Fruit fly (Drosophila melanogaster): ENCODE measurements around the gene CG45073.

CG45073 gene

DNA sequence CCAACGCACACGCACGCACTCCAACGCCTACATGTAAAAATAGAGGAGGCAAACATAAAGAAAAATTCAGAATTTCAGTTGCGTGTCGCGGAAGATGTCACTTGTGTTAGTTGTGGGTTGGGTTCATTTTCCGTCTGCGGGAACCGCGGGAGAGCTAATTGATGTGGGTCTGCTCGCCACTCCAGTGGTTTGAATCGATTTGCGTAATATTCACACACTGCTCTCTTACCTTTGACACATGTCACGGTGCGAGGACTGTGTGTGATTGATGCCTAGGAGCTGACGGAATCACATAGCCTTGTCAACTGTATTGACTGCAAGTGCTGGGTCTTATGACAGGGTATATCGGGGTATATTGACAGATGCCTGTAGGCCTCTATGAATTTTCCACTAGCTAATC is 13.6 kb downstream of the CG45073 start:
- TF ChIP-seq dmrt93B (GFP tag; optimal IDR thresholded peaks at IDR 0.05) (no peak), sv (GFP tag; optimal IDR thresholded peaks at IDR 0.05) (no peak), Jra (GFP tag; optimal IDR thresholded peaks at IDR 0.05) (no peak)

DNA sequence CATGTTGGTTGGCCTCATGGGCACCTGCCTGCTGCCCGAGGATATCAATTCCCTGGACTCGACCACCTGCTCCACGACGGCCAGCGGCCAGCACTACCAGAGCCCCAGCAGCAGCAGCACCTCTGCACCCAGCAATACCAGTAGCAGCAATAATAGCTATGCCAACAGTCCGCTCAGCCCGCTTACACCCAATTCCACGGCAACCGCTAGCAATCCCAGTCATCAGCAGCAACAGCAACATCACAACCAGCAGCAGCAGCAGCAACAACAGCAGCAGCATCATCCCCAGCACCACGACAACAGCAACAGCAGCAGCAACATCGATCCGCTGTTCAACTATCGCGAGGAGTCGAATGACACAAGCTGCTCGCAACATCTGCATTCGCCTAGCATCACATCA is 15.2 kb downstream of the CG45073 start:
- TF ChIP-seq Dfd (GFP tag; optimal IDR thresholded peaks at IDR 0.05) (peak; percentile 88), ey (GFP tag; optimal IDR thresholded peaks at IDR 0.05) (no peak)

DNA sequence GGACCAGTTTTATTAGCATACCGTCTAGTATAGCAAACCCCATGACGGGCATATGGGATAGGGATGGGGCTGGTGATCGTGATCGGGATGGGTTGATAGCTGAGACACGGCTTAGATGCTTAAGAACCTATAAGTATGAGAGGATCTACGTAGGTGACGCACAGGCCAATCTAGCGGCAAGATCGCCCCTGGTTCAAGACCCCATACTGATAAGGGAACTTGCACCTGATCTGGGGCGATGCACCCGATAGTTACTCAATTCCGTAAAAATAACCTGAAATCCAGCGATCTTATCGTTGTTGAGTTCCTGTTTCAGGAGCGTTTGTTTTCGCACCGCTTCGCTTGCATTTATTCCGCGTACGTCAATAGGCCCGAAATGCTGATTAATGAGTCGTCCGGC is 15.9 kb downstream of the CG45073 start:
- TF ChIP-seq pan (optimal IDR thresholded peaks at IDR 0.05) (no peak), psq (GFP tag; optimal IDR thresholded peaks at IDR 0.05) (no peak), tai (GFP tag; optimal IDR thresholded peaks at IDR 0.05) (no peak), HLH106 (tag; optimal IDR thresholded peaks at IDR 0.05) (no peak), OdsH (GFP tag; optimal IDR thresholded peaks at IDR 0.05) (no peak), sv (GFP tag; optimal IDR thresholded peaks at IDR 0.05) (no peak), br (GFP tag; optimal IDR thresholded peaks at IDR 0.05) (no peak), brk (GFP tag; optimal IDR thresholded peaks at IDR 0.05) (no peak), Sp1 (GFP tag; optimal IDR thresholded peaks at IDR 0.05) (no peak), Dfd (GFP tag; optimal IDR thresholded peaks at IDR 0.05) (no peak)

DNA sequence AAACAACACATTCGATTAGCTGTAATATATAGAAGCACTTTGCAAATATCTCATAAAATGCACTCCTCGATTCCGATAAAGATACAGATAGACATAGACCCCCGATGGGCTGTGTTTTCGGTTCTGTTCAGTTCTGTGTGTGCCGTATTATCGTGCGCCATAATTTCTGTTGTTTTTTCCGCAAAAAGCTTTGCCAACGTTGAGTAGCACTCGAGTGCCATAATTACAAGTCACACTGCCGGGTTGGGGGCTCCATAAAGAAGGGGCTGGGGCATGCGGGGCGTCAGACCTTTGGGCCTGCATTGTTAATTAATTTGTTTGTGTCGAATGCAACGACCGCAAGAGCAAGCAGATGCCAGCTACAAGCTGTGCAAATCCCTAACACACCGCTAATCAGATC is 16.8 kb downstream of the CG45073 start:
- no peak for TF ChIP-seq Myc (optimal IDR thresholded peaks at IDR 0.05)
- TF ChIP-seq woc (GFP tag; optimal IDR thresholded peaks at IDR 0.05): no peak
- TF ChIP-seq pan (optimal IDR thresholded peaks at IDR 0.05): no peak
- TF ChIP-seq Rel (GFP tag; optimal IDR thresholded peaks at IDR 0.05): no peak
- no peak for TF ChIP-seq Rel (tag; optimal IDR thresholded peaks at IDR 0.05)
- no peak for TF ChIP-seq sage (GFP tag; optimal IDR thresholded peaks at IDR 0.05)
- TF ChIP-seq sv (GFP tag; optimal IDR thresholded peaks at IDR 0.05): no peak
- TF ChIP-seq lola (GFP tag; optimal IDR thresholded peaks at IDR 0.05): no peak
- no peak for TF ChIP-seq tai (GFP tag; optimal IDR thresholded peaks at IDR 0.05)
- no peak for TF ChIP-seq GATAd (GFP tag; optimal IDR thresholded peaks at IDR 0.05)
- no peak for TF ChIP-seq fru (GFP tag; optimal IDR thresholded peaks at IDR 0.05)
- TF ChIP-seq HLH106 (tag; optimal IDR thresholded peaks at IDR 0.05): no peak
- no peak for TF ChIP-seq Dfd (GFP tag; optimal IDR thresholded peaks at IDR 0.05)
- no peak for TF ChIP-seq Abd-B (GFP tag; optimal IDR thresholded peaks at IDR 0.05)
- TF ChIP-seq rgr (GFP tag; optimal IDR thresholded peaks at IDR 0.05): no peak
- TF ChIP-seq OdsH (GFP tag; optimal IDR thresholded peaks at IDR 0.05): no peak
- no peak for TF ChIP-seq psq (GFP tag; optimal IDR thresholded peaks at IDR 0.05)
- TF ChIP-seq Hr83 (GFP tag; optimal IDR thresholded peaks at IDR 0.05; ENCODE audit: poor library complexity, severe bottlenecking): no peak
- TF ChIP-seq CG9705 (GFP tag; optimal IDR thresholded peaks at IDR 0.05): no peak
- no peak for TF ChIP-seq Hnf4 (GFP tag; optimal IDR thresholded peaks at IDR 0.05)

DNA sequence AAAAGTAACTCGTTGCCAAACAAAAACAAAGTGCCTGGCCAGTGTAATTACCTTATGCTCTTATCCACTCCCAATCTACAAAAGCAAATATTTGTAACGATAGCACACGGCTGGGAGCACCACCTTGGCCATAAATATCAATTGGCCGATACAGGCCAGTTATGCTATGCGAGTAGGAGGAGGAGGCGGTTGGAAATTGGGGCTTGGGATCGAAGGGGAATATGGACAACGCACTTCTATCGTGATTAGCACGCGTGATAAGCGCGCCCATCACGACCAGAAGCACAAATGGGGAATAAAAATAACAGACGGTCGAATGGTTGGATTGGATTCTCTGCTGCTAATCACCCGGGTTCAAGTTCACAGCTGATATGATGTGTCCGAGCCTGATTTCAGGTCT is 18.0 kb downstream of the CG45073 start:
- TF ChIP-seq fru (GFP tag; optimal IDR thresholded peaks at IDR 0.05): no peak
- no peak for TF ChIP-seq Hr83 (GFP tag; optimal IDR thresholded peaks at IDR 0.05; ENCODE audit: poor library complexity, severe bottlenecking)
- no peak for TF ChIP-seq Vsx2 (GFP tag; optimal IDR thresholded peaks at IDR 0.05; ENCODE audit: partially characterized antibody)
- TF ChIP-seq Mio (GFP tag; optimal IDR thresholded peaks at IDR 0.05): no peak
- no peak for TF ChIP-seq Sp1 (GFP tag; optimal IDR thresholded peaks at IDR 0.05)
- no peak for TF ChIP-seq Hr78 (GFP tag; optimal IDR thresholded peaks at IDR 0.05)

DNA sequence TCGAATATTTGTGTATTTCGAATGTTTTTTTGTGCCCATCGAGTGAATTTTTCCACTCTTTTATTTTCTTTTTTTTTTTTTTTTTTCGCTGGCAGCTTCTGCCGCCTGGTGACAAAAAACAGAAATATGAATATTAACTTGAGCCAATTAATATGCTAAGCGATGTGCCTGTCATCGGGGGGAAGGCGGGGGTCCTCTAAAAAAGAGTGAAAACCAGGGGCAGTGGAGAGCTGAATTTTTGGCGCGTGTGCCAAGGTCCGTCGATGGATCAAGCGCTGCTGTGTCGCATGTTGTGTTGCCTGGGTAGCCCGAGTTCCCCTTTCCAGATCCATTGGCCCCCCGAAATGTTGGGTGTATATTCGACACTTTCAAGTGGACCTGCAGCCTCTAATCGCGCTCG is 18.7 kb downstream of the CG45073 start:
- no peak for TF ChIP-seq Jra (GFP tag; optimal IDR thresholded peaks at IDR 0.05)
- TF ChIP-seq Hnf4 (GFP tag; optimal IDR thresholded peaks at IDR 0.05): no peak
- TF ChIP-seq jim (GFP tag; optimal IDR thresholded peaks at IDR 0.05): no peak
- no peak for TF ChIP-seq N (GFP tag; optimal IDR thresholded peaks at IDR 0.05)
- no peak for TF ChIP-seq CrebA (GFP tag; optimal IDR thresholded peaks at IDR 0.05; ENCODE audit: borderline replicate concordance)
- TF ChIP-seq foxo (GFP tag; optimal IDR thresholded peaks at IDR 0.05): no peak
- TF ChIP-seq CG9705 (GFP tag; optimal IDR thresholded peaks at IDR 0.05): no peak
- TF ChIP-seq Abd-B (GFP tag; optimal IDR thresholded peaks at IDR 0.05): no peak
- no peak for TF ChIP-seq sv (GFP tag; optimal IDR thresholded peaks at IDR 0.05)
- no peak for TF ChIP-seq Rel (GFP tag; optimal IDR thresholded peaks at IDR 0.05)
- no peak for TF ChIP-seq Rel (tag; optimal IDR thresholded peaks at IDR 0.05)
- no peak for TF ChIP-seq dsf (GFP tag; optimal IDR thresholded peaks at IDR 0.05; ENCODE audit: borderline replicate concordance)
- no peak for TF ChIP-seq CG32264 (GFP tag; optimal IDR thresholded peaks at IDR 0.05)
- no peak for TF ChIP-seq psq (GFP tag; optimal IDR thresholded peaks at IDR 0.05)
- TF ChIP-seq woc (GFP tag; optimal IDR thresholded peaks at IDR 0.05): no peak
- no peak for TF ChIP-seq Hr78 (GFP tag; optimal IDR thresholded peaks at IDR 0.05)
- TF ChIP-seq usp (GFP tag; optimal IDR thresholded peaks at IDR 0.05): no peak
- no peak for TF ChIP-seq Mio (GFP tag; optimal IDR thresholded peaks at IDR 0.05)
- no peak for TF ChIP-seq br (GFP tag; optimal IDR thresholded peaks at IDR 0.05)
- TF ChIP-seq ey (GFP tag; optimal IDR thresholded peaks at IDR 0.05): no peak
